Fruit fly (Drosophila melanogaster): Measurements from ENCODE around the gene rdgB.
A peak's percentile ranks its signal among the peaks of the same experiment; 100 is the strongest.

The rdgB gene

dm6 chrX:13747635-13748467 lies 14.7 kb upstream of the rdgB start:
- TF ChIP-seq CG8478 (optimal IDR thresholded peaks at IDR 0.05) (no peak), EcR (GFP tag; optimal IDR thresholded peaks at IDR 0.05) (peak in 1 of 2 experiments; percentile 69)

- TF ChIP-seq CG8478 (optimal IDR thresholded peaks at IDR 0.05) = no peak
- no peak for TF ChIP-seq psq (optimal IDR thresholded peaks at IDR 0.05)
- no peak for TF ChIP-seq usp (GFP tag; optimal IDR thresholded peaks at IDR 0.05)
- TF ChIP-seq EcR (GFP tag; optimal IDR thresholded peaks at IDR 0.05) = no peak
- TF ChIP-seq Dll (optimal IDR thresholded peaks at IDR 0.05) = no peak
- TF ChIP-seq pan (optimal IDR thresholded peaks at IDR 0.05) = no peak
Observed at dm6 chrX:13748906-13749872, 13.4 kb upstream of the rdgB start.

dm6 chrX:13749873-13750241 lies 12.7 kb upstream of the rdgB start:
- no peak for TF ChIP-seq psq (optimal IDR thresholded peaks at IDR 0.05)
- no peak for TF ChIP-seq pan (optimal IDR thresholded peaks at IDR 0.05)
- TF ChIP-seq EcR (GFP tag; optimal IDR thresholded peaks at IDR 0.05) = no peak
- TF ChIP-seq usp (GFP tag; optimal IDR thresholded peaks at IDR 0.05) = no peak
- TF ChIP-seq CG8478 (optimal IDR thresholded peaks at IDR 0.05) = no peak
- no peak for TF ChIP-seq Dll (optimal IDR thresholded peaks at IDR 0.05)

DNA sequence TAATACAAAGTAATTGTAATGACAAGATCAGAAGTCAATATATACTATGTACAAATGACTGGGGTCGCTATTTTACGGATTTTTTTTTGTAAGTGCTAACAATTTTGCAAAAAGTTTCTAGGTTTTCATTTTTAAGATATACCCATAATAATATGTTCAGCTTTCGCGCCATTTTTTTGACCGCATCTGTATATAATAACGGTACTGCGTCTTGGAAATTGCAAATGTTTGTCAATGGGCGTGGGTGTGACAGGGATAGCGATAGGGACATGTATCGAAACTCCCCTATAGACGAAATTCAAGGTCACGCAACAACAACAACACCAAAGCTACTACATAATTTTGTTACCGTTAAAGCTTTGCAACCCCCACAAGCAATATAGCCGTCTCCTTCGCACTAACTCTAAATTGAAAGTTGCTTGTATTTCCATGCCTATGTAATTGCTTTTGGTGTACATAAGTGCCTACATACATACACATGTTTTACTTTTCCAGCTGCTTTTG lies 10.0 kb upstream of the rdgB start:
- TF ChIP-seq Dll (optimal IDR thresholded peaks at IDR 0.05) = no peak
- no peak for TF ChIP-seq CG8478 (optimal IDR thresholded peaks at IDR 0.05)
- TF ChIP-seq EcR (GFP tag; optimal IDR thresholded peaks at IDR 0.05) = no peak
- no peak for TF ChIP-seq pan (optimal IDR thresholded peaks at IDR 0.05)
- no peak for TF ChIP-seq usp (GFP tag; optimal IDR thresholded peaks at IDR 0.05)
- TF ChIP-seq psq (optimal IDR thresholded peaks at IDR 0.05) = no peak

- no peak for TF ChIP-seq CG8478 (optimal IDR thresholded peaks at IDR 0.05)
- peak; percentile 36 for TF ChIP-seq psq (optimal IDR thresholded peaks at IDR 0.05)
- no peak for TF ChIP-seq usp (GFP tag; optimal IDR thresholded peaks at IDR 0.05)
- TF ChIP-seq EcR (GFP tag; optimal IDR thresholded peaks at IDR 0.05) = no peak
- TF ChIP-seq Dll (optimal IDR thresholded peaks at IDR 0.05) = no peak
Observed at dm6 chrX:13753101-13753758, 9.3 kb upstream of the rdgB start.

- TF ChIP-seq pan (optimal IDR thresholded peaks at IDR 0.05) = no peak
- TF ChIP-seq psq (optimal IDR thresholded peaks at IDR 0.05) = no peak
- no peak for TF ChIP-seq CG8478 (optimal IDR thresholded peaks at IDR 0.05)
- no peak for TF ChIP-seq EcR (GFP tag; optimal IDR thresholded peaks at IDR 0.05)
- TF ChIP-seq Dll (optimal IDR thresholded peaks at IDR 0.05) = no peak
- no peak for TF ChIP-seq usp (GFP tag; optimal IDR thresholded peaks at IDR 0.05)
Observed at dm6 chrX:13753775-13754174, 8.8 kb upstream of the rdgB start.

DNA sequence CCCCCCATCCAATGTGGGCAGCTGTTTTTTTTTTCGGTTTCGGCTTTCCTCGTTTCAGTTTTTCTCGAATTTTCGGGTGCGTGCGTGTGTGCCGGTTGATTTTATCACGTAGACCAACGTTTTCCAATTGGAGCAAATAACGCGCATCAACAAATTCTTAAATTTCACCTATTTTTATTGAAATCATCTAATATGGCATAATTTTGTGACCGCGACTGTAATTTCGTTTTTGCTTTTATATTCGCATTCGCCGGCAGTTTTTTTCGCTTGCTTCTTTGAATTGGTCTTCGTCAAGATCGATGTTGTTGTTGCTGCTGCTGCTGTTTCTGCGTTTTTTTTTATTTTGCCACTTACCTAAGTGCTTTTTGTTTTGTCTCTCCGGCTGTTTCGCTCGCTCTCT lies 8.1 kb upstream of the rdgB start:
- TF ChIP-seq Dll (optimal IDR thresholded peaks at IDR 0.05) = no peak
- TF ChIP-seq pan (optimal IDR thresholded peaks at IDR 0.05) = no peak
- no peak for TF ChIP-seq CG8478 (optimal IDR thresholded peaks at IDR 0.05)
- TF ChIP-seq psq (optimal IDR thresholded peaks at IDR 0.05) = no peak
- TF ChIP-seq usp (GFP tag; optimal IDR thresholded peaks at IDR 0.05) = no peak
- no peak for TF ChIP-seq EcR (GFP tag; optimal IDR thresholded peaks at IDR 0.05)

dm6 chrX:13755152-13755557 lies 7.4 kb upstream of the rdgB start, which contains the start of gene Pdcd4:
Gene Pdcd4, minus strand, starts transcription at chrX:13755406.
- TF ChIP-seq EcR (GFP tag; optimal IDR thresholded peaks at IDR 0.05) (peak in 1 of 2 experiments; percentile 51), pan (optimal IDR thresholded peaks at IDR 0.05) (no peak)

- no peak for TF ChIP-seq psq (optimal IDR thresholded peaks at IDR 0.05)
- TF ChIP-seq CG8478 (optimal IDR thresholded peaks at IDR 0.05) = no peak
- TF ChIP-seq usp (GFP tag; optimal IDR thresholded peaks at IDR 0.05) = no peak
- TF ChIP-seq Dll (optimal IDR thresholded peaks at IDR 0.05) = no peak
- no peak for TF ChIP-seq pan (optimal IDR thresholded peaks at IDR 0.05)
- TF ChIP-seq EcR (GFP tag; optimal IDR thresholded peaks at IDR 0.05) = no peak
Observed at dm6 chrX:13756776-13757312, 5.7 kb upstream of the rdgB start, which contains the start of the genes CG32625 and Rtc1. Gene CG32625, minus strand, starts transcription at chrX:13756826. Gene Rtc1, plus strand, starts transcription at chrX:13757179.

DNA sequence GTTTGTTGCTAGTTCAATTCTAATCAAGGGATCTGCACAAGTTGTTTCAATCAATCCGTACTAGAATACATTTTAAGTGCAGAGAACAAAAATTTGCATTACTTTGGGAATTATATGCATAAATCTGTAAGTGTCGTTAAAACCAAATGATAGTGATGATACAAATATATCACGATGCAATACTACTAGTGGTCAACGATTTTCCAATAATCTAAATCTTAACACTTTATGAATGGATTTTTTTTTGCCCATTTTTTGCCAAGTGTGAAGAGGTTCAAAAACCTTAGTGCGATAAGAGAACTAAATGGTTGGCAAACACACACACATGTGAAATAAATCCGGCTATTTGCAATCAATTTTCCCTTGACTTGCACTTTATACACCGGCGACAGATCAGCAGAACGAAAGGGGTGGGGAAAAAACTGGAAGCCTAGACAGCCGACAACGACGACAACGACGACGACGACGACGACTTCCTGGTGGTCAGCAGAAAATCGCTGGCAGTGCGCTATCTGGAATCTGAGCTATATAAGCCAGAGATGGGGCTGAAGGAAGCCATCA lies 3.5 kb upstream of the rdgB start, which contains the start of gene Yp3:
Gene Yp3, plus strand, starts transcription at position 558 of the 561 bp plus-strand sequence.
- TF ChIP-seq Dll (optimal IDR thresholded peaks at IDR 0.05) (no peak), EcR (GFP tag; optimal IDR thresholded peaks at IDR 0.05) (no peak), usp (GFP tag; optimal IDR thresholded peaks at IDR 0.05) (no peak), psq (optimal IDR thresholded peaks at IDR 0.05) (no peak), CG8478 (optimal IDR thresholded peaks at IDR 0.05) (no peak), pan (optimal IDR thresholded peaks at IDR 0.05) (no peak)

Data from whole organism.